Worm (Caenorhabditis elegans): Measurements from ENCODE around the gene srh-255.

- TF ChIP-seq T22C8.4 (GFP tag; IDR thresholded peaks at IDR 0.05) (no peak), flt-1 (GFP tag; IDR thresholded peaks at IDR 0.05) (no peak), ztf-23 (GFP tag; IDR thresholded peaks at IDR 0.05) (no peak), cog-1 (tag; optimal IDR thresholded peaks at IDR 0.05) (no peak)
These were observed 43.5 kb downstream of the srh-255 start, which contains the start of gene ZK218.11 for ce11 chrV:17108310-17108709.

Measured in whole organism, midembryonic.